Worm (Caenorhabditis elegans) whole organism, midembryonic: Measurements from ENCODE around the gene R08C7.8.

Experiments used
- T22C8.4 ChIP-seq: fragments of 200-800 bp; sonication (Bioruptor generic); IDR thresholded peaks from 2 replicates; pipeline ENCODE4 v1.3.6; 2022; ENCODE audit warnings: missing genetic modification characterization, missing compliant biosample characterization
- cog-1 ChIP-seq: sonication (generic microtip); optimal IDR thresholded peaks from 2 replicates; lab custom pipeline; 2016; ENCODE audit warnings: missing genetic modification characterization, missing compliant biosample characterization
- flt-1 ChIP-seq: fragments of 200-800 bp; sonication (Bioruptor generic); IDR thresholded peaks from 2 replicates; pipeline ENCODE4 v1.3.6; 2022; ENCODE audit warnings: missing genetic modification characterization, missing compliant biosample characterization
- med-1 ChIP-seq: sonication (generic microtip); optimal IDR thresholded peaks from 2 replicates; lab custom pipeline; 2017; ENCODE audit warnings: missing genetic modification characterization, mild to moderate bottlenecking, missing compliant biosample characterization, antibody characterized with exemption, missing genetic modification reagents; ENCODE audit not compliant: insufficient read depth
- ref-1 ChIP-seq: fragments of 200-800 bp; sonication (Bioruptor generic); conservative IDR thresholded peaks from 2 replicates; pipeline ENCODE4 v1.3.6; 2022; ENCODE audit warnings: missing genetic modification reagents, missing genetic modification characterization, missing compliant biosample characterization
- tab-1 ChIP-seq: fragments of 200-800 bp; sonication (Bioruptor generic); IDR thresholded peaks from 2 replicates; pipeline ENCODE4 v1.3.6; 2022; ENCODE audit warnings: missing genetic modification characterization, missing compliant biosample characterization
- ztf-29 ChIP-seq: fragments of 200-800 bp; sonication (Bioruptor generic); IDR thresholded peaks from 2 replicates; pipeline ENCODE4 v1.3.6; 2022; ENCODE audit warnings: missing genetic modification reagents, missing genetic modification characterization, missing compliant biosample characterization

- no peak for TF ChIP-seq flt-1
- TF ChIP-seq tab-1, result no peak
- no peak for TF ChIP-seq ztf-29 (GFP tag; lab: Robert Waterston, UW)
- no peak for TF ChIP-seq ref-1
- no peak for TF ChIP-seq med-1 (GFP tag; lab: Kevin White, UChicago)
- no peak for TF ChIP-seq cog-1 (tag; lab: Kevin White, UChicago)
- TF ChIP-seq T22C8.4, result no peak
Observed at ce11 chrIV:4397111-4397510, 37.2 kb downstream of the R08C7.8 start.
